Worm (Caenorhabditis elegans): ENCODE results near the gene C02B10.3.
A peak's percentile ranks its signal among the peaks of the same experiment; 100 is the strongest.

Gene C02B10.3

ce11 chrIV:5083832-5084231 is 19.2 kb downstream of the C02B10.3 start:
- TF ChIP-seq egl-27 (tag; optimal IDR thresholded peaks at IDR 0.05) (no peak), efl-1 (optimal IDR thresholded peaks at IDR 0.05) (peak in 1 of 2 experiments; percentile 13), efl-1 (GFP tag; optimal IDR thresholded peaks at IDR 0.05 in 1 of 2) (no peak), mdl-1 (tag; optimal IDR thresholded peaks at IDR 0.05) (no peak), unc-130 (tag; optimal IDR thresholded peaks at IDR 0.05) (no peak)

ce11 chrIV:5082900-5083530 is 20.1 kb downstream of the C02B10.3 start, which contains the start of gene pygo-1:
TSS of gene pygo-1 (plus strand) at chrIV:5083303.
- peak in 1 of 2 experiments; percentile 20 for TF ChIP-seq lsy-2 (tag; optimal IDR thresholded peaks at IDR 0.05)
- peak; percentile 39 for TF ChIP-seq snu-23 (GFP tag; optimal IDR thresholded peaks at IDR 0.05)
- no peak for TF ChIP-seq egl-27 (tag; optimal IDR thresholded peaks at IDR 0.05)
- TF ChIP-seq lin-35 (GFP tag; optimal IDR thresholded peaks at IDR 0.05), result no peak
- no peak for TF ChIP-seq lir-3 (tag; optimal IDR thresholded peaks at IDR 0.05; ENCODE audit: poor library complexity)
- TF ChIP-seq snpc-4 (tag; optimal IDR thresholded peaks at IDR 0.05), result no peak
- peak; percentile 93 for TF ChIP-seq blmp-1 (tag; optimal IDR thresholded peaks at IDR 0.05)
- TF ChIP-seq F16B12.6 (tag; optimal IDR thresholded peaks at IDR 0.05), result no peak
- TF ChIP-seq lin-14 (GFP tag; optimal IDR thresholded peaks at IDR 0.05), result peak; percentile 24
- peak; percentile 32 for TF ChIP-seq nhr-71 (tag; optimal IDR thresholded peaks at IDR 0.05)
- no peak for TF ChIP-seq lin-15B (tag; optimal IDR thresholded peaks at IDR 0.05)
- TF ChIP-seq nhr-85 (tag), result peak; percentile 68
- no peak for TF ChIP-seq efl-1 (optimal IDR thresholded peaks at IDR 0.05)
- peak in 1 of 2 experiments; percentile 86 for TF ChIP-seq efl-1 (GFP tag; optimal IDR thresholded peaks at IDR 0.05 in 1 of 2)
- TF ChIP-seq ets-5 (GFP tag; IDR thresholded peaks at IDR 0.05), result no peak
- TF ChIP-seq nhr-90 (tag; optimal IDR thresholded peaks at IDR 0.05; ENCODE audit: poor library complexity), result no peak
- peak; percentile 41 for TF ChIP-seq rnt-1 (tag; optimal IDR thresholded peaks at IDR 0.05)
- TF ChIP-seq mep-1 (tag; optimal IDR thresholded peaks at IDR 0.05), result peak; percentile 16
- TF ChIP-seq elt-3 (tag; optimal IDR thresholded peaks at IDR 0.05), result no peak

ce11 chrIV:5081122-5081521 is 22.0 kb downstream of the C02B10.3 start:
- TF ChIP-seq lir-3 (tag; optimal IDR thresholded peaks at IDR 0.05; ENCODE audit: poor library complexity) (no peak), nhr-85 (tag) (no peak), nhr-84 (tag; optimal IDR thresholded peaks at IDR 0.05) (no peak), isw-1 (GFP tag; IDR thresholded peaks at IDR 0.05) (no peak), dsc-1 (tag; optimal IDR thresholded peaks at IDR 0.05) (peak; percentile 2), ceh-82 (tag; optimal IDR thresholded peaks at IDR 0.05) (peak in 1 of 3 experiments; percentile 13), egl-13 (tag; optimal IDR thresholded peaks at IDR 0.05) (no peak), zip-4 (GFP tag; optimal IDR thresholded peaks at IDR 0.05) (no peak), egl-27 (tag; optimal IDR thresholded peaks at IDR 0.05) (no peak), unc-98 (GFP tag; IDR thresholded peaks at IDR 0.05) (no peak), nhr-76 (tag; optimal IDR thresholded peaks at IDR 0.05) (no peak), ces-1 (GFP tag; optimal IDR thresholded peaks at IDR 0.05) (no peak), ztf-4 (tag; optimal IDR thresholded peaks at IDR 0.05) (no peak), lin-39 (tag; optimal IDR thresholded peaks at IDR 0.05) (no peak), unc-130 (tag; optimal IDR thresholded peaks at IDR 0.05) (no peak), blmp-1 (tag; optimal IDR thresholded peaks at IDR 0.05) (no peak), aly-2 (tag; optimal IDR thresholded peaks at IDR 0.05) (no peak), pax-3 (tag; optimal IDR thresholded peaks at IDR 0.05) (no peak), ztf-11 (tag; optimal IDR thresholded peaks at IDR 0.05) (no peak), lsy-2 (tag; optimal IDR thresholded peaks at IDR 0.05) (peak; percentile 3 to 32), mab-9 (GFP tag; IDR thresholded peaks at IDR 0.05) (no peak), nhr-19 (GFP tag; conservative IDR thresholded peaks at IDR 0.05) (no peak), lin-14 (GFP tag; optimal IDR thresholded peaks at IDR 0.05) (peak; percentile 82), tbx-2 (tag; optimal IDR thresholded peaks at IDR 0.05) (no peak), nhr-71 (tag; optimal IDR thresholded peaks at IDR 0.05) (peak; percentile 34), pqm-1 (tag; optimal IDR thresholded peaks at IDR 0.05) (no peak), alr-1 (tag; optimal IDR thresholded peaks at IDR 0.05; ENCODE audit: borderline replicate concordance) (no peak), jun-1 (tag; optimal IDR thresholded peaks at IDR 0.05) (no peak), rnt-1 (tag; optimal IDR thresholded peaks at IDR 0.05) (peak; percentile 9), fkh-10 (GFP tag; optimal IDR thresholded peaks at IDR 0.05) (peak; percentile 51), nhr-12 (tag; optimal IDR thresholded peaks at IDR 0.05) (no peak), nhr-20 (tag; optimal IDR thresholded peaks at IDR 0.05) (no peak), elt-3 (tag; optimal IDR thresholded peaks at IDR 0.05) (no peak), swsn-7 (tag; optimal IDR thresholded peaks at IDR 0.05) (no peak), zag-1 (tag; optimal IDR thresholded peaks at IDR 0.05) (no peak), fkh-4 (tag; optimal IDR thresholded peaks at IDR 0.05; ENCODE audit: borderline replicate concordance) (no peak)

Data from whole organism, L1 larva.